Fruit fly (Drosophila melanogaster) whole organism, embryonic: ENCODE results near the gene CG44437.

Experiments
- Aef1 ChIP-seq: fragments of 200-800 bp; sonication (Bioruptor generic); IDR thresholded peaks from 3 replicates; pipeline ENCODE4 v1.3.6; 2022; ENCODE audit warnings: missing biosample characterization, missing genetic modification characterization
- BtbVII ChIP-seq: fragments of 200-800 bp; sonication (Bioruptor generic); optimal IDR thresholded peaks from 3 replicates; lab custom pipeline; 2017; ENCODE audit warnings: missing biosample characterization, mild to moderate bottlenecking, missing genetic modification characterization
- CG11723 ChIP-seq: fragments of 200-800 bp; sonication (Bioruptor generic); optimal IDR thresholded peaks from 2 replicates; lab custom pipeline; 2017; ENCODE audit warnings: missing biosample characterization, mild to moderate bottlenecking, missing genetic modification characterization
- CG14014 ChIP-seq: fragments of 200-800 bp; sonication (Bioruptor generic); IDR thresholded peaks from 2 replicates; pipeline ENCODE4 v1.3.6; 2022; ENCODE audit warnings: missing biosample characterization, missing genetic modification characterization
- CG15601 ChIP-seq: fragments of 200-800 bp; sonication (Bioruptor generic); optimal IDR thresholded peaks from 3 replicates; lab custom pipeline; 2019; ENCODE audit warnings: missing biosample characterization, mild to moderate bottlenecking, missing genetic modification characterization, moderate library complexity
- CG15696 ChIP-seq: fragments of 200-800 bp; sonication (Bioruptor generic); optimal IDR thresholded peaks from 2 replicates; lab custom pipeline; 2019; ENCODE audit warnings: missing biosample characterization, mild to moderate bottlenecking, missing genetic modification characterization, moderate library complexity
- CG16863 ChIP-seq: fragments of 200-800 bp; sonication (Bioruptor generic); optimal IDR thresholded peaks from 3 replicates; lab custom pipeline; 2016; ENCODE audit warnings: missing biosample characterization, missing genetic modification characterization
- CG17328 ChIP-seq: fragments of 200-800 bp; sonication (Bioruptor generic); IDR thresholded peaks from 2 replicates; pipeline ENCODE4 v1.3.6; 2022; ENCODE audit warnings: missing biosample characterization, missing genetic modification characterization
- CG17361 ChIP-seq: fragments of 200-800 bp; sonication (Bioruptor generic); IDR thresholded peaks from 3 replicates; pipeline ENCODE4 v1.3.6; 2022; ENCODE audit warnings: missing biosample characterization, missing genetic modification characterization
- CG17385 ChIP-seq: fragments of 200-800 bp; sonication (Bioruptor generic); optimal IDR thresholded peaks from 3 replicates; lab custom pipeline; 2018; ENCODE audit warnings: missing biosample characterization, mild to moderate bottlenecking, missing genetic modification characterization
- CG17912 ChIP-seq: fragments of 200-800 bp; sonication (Bioruptor generic); optimal IDR thresholded peaks from 2 replicates; lab custom pipeline; 2018; ENCODE audit warnings: missing biosample characterization, mild to moderate bottlenecking, missing genetic modification characterization
- CG18262 ChIP-seq: fragments of 200-800 bp; optimal IDR thresholded peaks from 3 replicates; lab custom pipeline; 2019; ENCODE audit warnings: missing biosample characterization, mild to moderate bottlenecking, missing genetic modification characterization, moderate library complexity
- CG2116 ChIP-seq: fragments of 200-800 bp; sonication (Bioruptor generic); optimal IDR thresholded peaks from 3 replicates; lab custom pipeline; 2018; ENCODE audit warnings: missing biosample characterization, mild to moderate bottlenecking, missing genetic modification characterization
- CG2712 ChIP-seq: fragments of 200-800 bp; optimal IDR thresholded peaks from 3 replicates; lab custom pipeline; 2019; ENCODE audit warnings: missing biosample characterization, mild to moderate bottlenecking, missing genetic modification characterization, moderate library complexity
- CG32532 ChIP-seq: fragments of 200-800 bp; sonication (Bioruptor generic); IDR thresholded peaks from 2 replicates; pipeline ENCODE4 v1.3.6; 2022; ENCODE audit warnings: missing biosample characterization, missing genetic modification characterization
- CG3726 ChIP-seq: fragments of 200-800 bp; sonication (Bioruptor generic); IDR thresholded peaks from 3 replicates; pipeline ENCODE4, ENCODE4 v1.3.6; 2022; ENCODE audit warnings: missing biosample characterization, missing genetic modification characterization
- CG3838 ChIP-seq: fragments of 200-800 bp; sonication (Bioruptor generic); optimal IDR thresholded peaks from 3 replicates; lab custom pipeline; 2016; ENCODE audit warnings: missing biosample characterization, missing genetic modification characterization
- CG8290 ChIP-seq, 3 experiments: fragments of 200-800 bp; sonication (Bioruptor generic); optimal IDR thresholded peaks; 2 replicates each; lab custom pipeline; 2016 to 2019; ENCODE audit warnings: missing biosample characterization in 3 of 3, missing genetic modification characterization in 3 of 3, mild to moderate bottlenecking in 2 of 3, moderate library complexity in 1 of 3
- CHES-1-like ChIP-seq: fragments of 200-800 bp; sonication (Bioruptor generic); optimal IDR thresholded peaks from 2 replicates; lab custom pipeline; 2016; ENCODE audit warnings: missing biosample characterization, missing genetic modification characterization
- Camta ChIP-seq: fragments of 200-800 bp; sonication (Bioruptor generic); optimal IDR thresholded peaks from 2 replicates; lab custom pipeline; 2016; ENCODE audit warnings: missing biosample characterization, missing genetic modification characterization
- Dad ChIP-seq: fragments of 200-800 bp; sonication (Bioruptor generic); optimal IDR thresholded peaks from 3 replicates; lab custom pipeline; 2016; ENCODE audit warnings: missing biosample characterization, missing genetic modification characterization
- Dbx ChIP-seq: fragments of 200-800 bp; sonication (Bioruptor generic); IDR thresholded peaks from 3 replicates; pipeline ENCODE4 v1.3.6; 2022; ENCODE audit warnings: missing biosample characterization, missing genetic modification characterization
- Doc2 ChIP-seq: fragments of 200-800 bp; sonication (Bioruptor generic); IDR thresholded peaks from 2 replicates; pipeline ENCODE4 v1.3.6; 2022; ENCODE audit warnings: missing biosample characterization, missing genetic modification characterization
- Gsc ChIP-seq: fragments of 200-800 bp; sonication (Bioruptor generic); IDR thresholded peaks from 2 replicates; pipeline ENCODE4 v1.3.6; 2022; ENCODE audit warnings: missing biosample characterization, missing genetic modification characterization
- H15 ChIP-seq: fragments of 200-800 bp; sonication (Bioruptor generic); IDR thresholded peaks from 3 replicates; pipeline ENCODE4 v1.3.6; 2022; ENCODE audit warnings: missing biosample characterization, missing genetic modification characterization
- HLH3B ChIP-seq: fragments of 200-800 bp; sonication (Bioruptor generic); IDR thresholded peaks from 2 replicates; pipeline ENCODE4 v1.3.6; 2022; ENCODE audit warnings: missing biosample characterization, missing genetic modification characterization
- Hr51 ChIP-seq, 2 experiments: fragments of 200-800 bp; sonication (Bioruptor generic); optimal IDR thresholded peaks; 2 replicates in 1 of 2; 3 replicates in 1 of 2; lab custom pipeline; 2016 to 2018; ENCODE audit warnings: missing biosample characterization in 2 of 2, missing genetic modification characterization in 2 of 2, mild to moderate bottlenecking in 1 of 2, moderate library complexity in 1 of 2
- Kr ChIP-seq: fragments of 200-800 bp; sonication (Bioruptor generic); optimal IDR thresholded peaks from 2 replicates; lab custom pipeline; 2017; ENCODE audit warnings: missing biosample characterization, mild to moderate bottlenecking, missing genetic modification characterization
- aop ChIP-seq: fragments of 200-800 bp; sonication (Bioruptor generic); IDR thresholded peaks from 2 replicates; pipeline ENCODE4 v1.3.6; 2022; ENCODE audit warnings: missing biosample characterization, missing genetic modification characterization
- bcd ChIP-seq: fragments of 200-800 bp; sonication (Bioruptor generic); optimal IDR thresholded peaks from 2 replicates; lab custom pipeline; 2017; ENCODE audit warnings: missing biosample characterization, mild to moderate bottlenecking, missing genetic modification characterization
- bsh ChIP-seq, 2 experiments: fragments of 200-800 bp; sonication (Bioruptor generic); optimal IDR thresholded peaks; 2 replicates each; lab custom pipeline; 2017 to 2018; ENCODE audit warnings: mild to moderate bottlenecking in 2 of 2, missing biosample characterization in 2 of 2, missing genetic modification characterization in 2 of 2, moderate library complexity in 1 of 2
- cad ChIP-seq: fragments of >200 bp; optimal IDR thresholded peaks from 2 replicates; lab custom pipeline; 2017; ENCODE audit warnings: missing biosample characterization, missing genetic modification characterization
- cas ChIP-seq: fragments of 200-800 bp; sonication (Bioruptor generic); IDR thresholded peaks from 2 replicates; pipeline ENCODE4 v1.3.6; 2022; ENCODE audit warnings: missing biosample characterization, missing genetic modification characterization
- cwo ChIP-seq: fragments of 200-800 bp; sonication (Bioruptor generic); optimal IDR thresholded peaks from 3 replicates; lab custom pipeline; 2017; ENCODE audit warnings: missing biosample characterization, missing genetic modification characterization, mild to moderate bottlenecking, moderate library complexity, missing genetic modification reagents
- da ChIP-seq: fragments of 200-800 bp; sonication (Bioruptor generic); optimal IDR thresholded peaks from 2 replicates; lab custom pipeline; 2016; ENCODE audit warnings: missing biosample characterization, missing genetic modification characterization
- dan ChIP-seq: fragments of 200-800 bp; sonication (Bioruptor generic); IDR thresholded peaks from 2 replicates; pipeline ENCODE4 v1.3.6; 2022; ENCODE audit warnings: missing biosample characterization, missing genetic modification characterization
- fd96Cb ChIP-seq: fragments of 200-800 bp; sonication (Bioruptor generic); optimal IDR thresholded peaks from 2 replicates; lab custom pipeline; 2018; ENCODE audit warnings: missing biosample characterization, mild to moderate bottlenecking, missing genetic modification characterization, moderate library complexity
- ftz-f1 ChIP-seq: fragments of 200-800 bp; sonication (Bioruptor generic); optimal IDR thresholded peaks from 2 replicates; lab custom pipeline; 2016; ENCODE audit warnings: missing biosample characterization, missing genetic modification characterization
- gsb ChIP-seq: fragments of 200-800 bp; sonication (Bioruptor generic); IDR thresholded peaks from 2 replicates; pipeline ENCODE4 v1.3.6; 2022; ENCODE audit warnings: missing biosample characterization, missing genetic modification characterization
- jing ChIP-seq: fragments of 200-800 bp; sonication (Bioruptor generic); optimal IDR thresholded peaks from 2 replicates; lab custom pipeline; 2018; ENCODE audit warnings: missing biosample characterization, mild to moderate bottlenecking, missing genetic modification characterization
- kay ChIP-seq: fragments of 200-800 bp; sonication (Bioruptor generic); optimal IDR thresholded peaks from 2 replicates; lab custom pipeline; 2016; ENCODE audit warnings: missing biosample characterization, missing genetic modification characterization
- ken ChIP-seq: fragments of 200-800 bp; sonication (Bioruptor generic); IDR thresholded peaks from 3 replicates; pipeline ENCODE4 v1.3.6; 2022; ENCODE audit warnings: missing biosample characterization, missing genetic modification characterization
- onecut ChIP-seq: fragments of 200-800 bp; sonication (Bioruptor generic); IDR thresholded peaks from 2 replicates; pipeline ENCODE4 v1.3.6; 2022; ENCODE audit warnings: missing biosample characterization, missing genetic modification characterization
- phol ChIP-seq: fragments of 200-800 bp; sonication (Bioruptor generic); optimal IDR thresholded peaks from 3 replicates; lab custom pipeline; 2018; ENCODE audit warnings: missing biosample characterization, mild to moderate bottlenecking, missing genetic modification characterization, moderate library complexity
- pita ChIP-seq: fragments of 200-800 bp; sonication (Bioruptor generic); optimal IDR thresholded peaks from 2 replicates; lab custom pipeline; 2017; ENCODE audit warnings: missing biosample characterization, mild to moderate bottlenecking, missing genetic modification characterization
- sens ChIP-seq: fragments of 200-800 bp; sonication (Bioruptor generic); peaks from one replicate; lab custom pipeline; 2016; ENCODE audit warnings: missing biosample characterization, missing genetic modification characterization
- seq ChIP-seq: fragments of 200-800 bp; sonication (Bioruptor generic); IDR thresholded peaks from 2 replicates; pipeline ENCODE4 v1.3.6; 2022; ENCODE audit warnings: missing biosample characterization, missing genetic modification characterization
- sob ChIP-seq: fragments of 200-800 bp; sonication (Bioruptor generic); IDR thresholded peaks from 2 replicates; pipeline ENCODE4 v1.3.6; 2022; ENCODE audit warnings: missing biosample characterization, missing genetic modification characterization
- sqz ChIP-seq: fragments of 200-800 bp; sonication (Bioruptor generic); optimal IDR thresholded peaks from 3 replicates; lab custom pipeline; 2018; ENCODE audit warnings: missing biosample characterization, mild to moderate bottlenecking, missing genetic modification characterization
- wdn ChIP-seq: fragments of 200-800 bp; sonication (Bioruptor generic); IDR thresholded peaks from 2 replicates; pipeline ENCODE4 v1.3.6; 2022; ENCODE audit warnings: missing biosample characterization, missing genetic modification characterization
- zfh1 ChIP-seq: fragments of 200-800 bp; sonication (Bioruptor generic); IDR thresholded peaks from 3 replicates; pipeline ENCODE4 v1.3.6; 2022; ENCODE audit warnings: missing biosample characterization, missing genetic modification characterization

CG44437 gene

dm6 chrX:13159481-13159880, 42.6 kb downstream of the CG44437 start, which contains the start of the genes Bap60 and CG12096 (continued):
- peak; percentile 76 for TF ChIP-seq CG15601
- TF ChIP-seq BtbVII (GFP tag; lab: Kevin White, UChicago), result peak; percentile 30
- TF ChIP-seq CG16863, result peak; percentile 71
- peak; percentile 66; the same call in 1 of the 2 replicates for TF ChIP-seq sob (GFP tag; lab: Robert Waterston, UW)
- TF ChIP-seq dan (GFP tag; lab: Robert Waterston, UW), result no peak
- no peak for TF ChIP-seq cad (GFP tag; lab: Kevin White, UChicago)
- TF ChIP-seq gsb (GFP tag; lab: Robert Waterston, UW), result no peak
- TF ChIP-seq Gsc (GFP tag; lab: Robert Waterston, UW), result 0 out of 2 replicates have a peak, but pooled peaks have one; percentile 8
- TF ChIP-seq CG17385 (GFP tag; lab: Kevin White, UChicago), result peak; percentile 61
- TF ChIP-seq cwo (GFP tag; lab: Kevin White, UChicago), result peak; percentile 30
- peak; percentile 92 for TF ChIP-seq CG2116
- no peak for TF ChIP-seq ftz-f1
- peak; percentile 83 for TF ChIP-seq Dbx (GFP tag; lab: Robert Waterston, UW)
- peak; percentile 26 for TF ChIP-seq jing (GFP tag; lab: Kevin White, UChicago)
- TF ChIP-seq CG8290 (GFP tag; optimal IDR thresholded peaks at IDR 0.05; lab: Kevin White, UChicago), result peak; percentile 49
- TF ChIP-seq CG8290 (tag; optimal IDR thresholded peaks at IDR 0.05; lab: Kevin White, UChicago), result peak in 1 of 2 experiments; percentile 55
- no peak for TF ChIP-seq ken (GFP tag; lab: Robert Waterston, UW)
- peak; percentile 75 for TF ChIP-seq CG18262 (tag; lab: Kevin White, UChicago)
- peak; percentile 84 for TF ChIP-seq CG17361
- peak; percentile 70 for TF ChIP-seq bcd
- TF ChIP-seq HLH3B (GFP tag; lab: Robert Waterston, UW), result no peak
- peak; percentile 66 for TF ChIP-seq Aef1 (GFP tag; lab: Robert Waterston, UW)
- peak; percentile 55 for TF ChIP-seq CG11723 (GFP tag; lab: Kevin White, UChicago)
- TF ChIP-seq aop (GFP tag; lab: Robert Waterston, UW), result no peak
- peak; percentile 82 for TF ChIP-seq CG2712 (tag; lab: Kevin White, UChicago)
- TF ChIP-seq Doc2 (GFP tag; lab: Robert Waterston, UW), result no peak
- TF ChIP-seq kay (GFP tag; lab: Kevin White, UChicago), result peak; percentile 35
- TF ChIP-seq Camta (GFP tag; lab: Kevin White, UChicago), result peak; percentile 69
- no peak for TF ChIP-seq CG3838 (GFP tag; lab: Kevin White, UChicago)
- TF ChIP-seq CG17328, result peak; percentile 35; the same call in 1 of the 2 replicates
- TF ChIP-seq Hr51 (GFP tag; optimal IDR thresholded peaks at IDR 0.05; lab: Kevin White, UChicago), result peak; percentile 75 to 76
- peak; percentile 78 for TF ChIP-seq CG15696 (tag; lab: Kevin White, UChicago)
- no peak for TF ChIP-seq H15 (GFP tag; lab: Robert Waterston, UW)
- TF ChIP-seq CHES-1-like, result peak; percentile 90
- TF ChIP-seq CG14014 (GFP tag; lab: Robert Waterston, UW), result peak; percentile 56; the same call in 1 of the 2 replicates
- TF ChIP-seq Kr (GFP tag; lab: Kevin White, UChicago), result no peak
- TF ChIP-seq CG3726 (GFP tag; lab: Robert Waterston, UW), result no peak
- peak; percentile 95 for TF ChIP-seq sens (GFP tag; lab: Kevin White, UChicago)
- peak; percentile 56 for TF ChIP-seq fd96Cb (tag; lab: Kevin White, UChicago)
- TF ChIP-seq cas (GFP tag; lab: Robert Waterston, UW), result peak; percentile 39; the same call in 1 of the 2 replicates
- TF ChIP-seq CG17912 (GFP tag; lab: Kevin White, UChicago), result no peak
- peak; percentile 62 for TF ChIP-seq CG32532
- TF ChIP-seq da (GFP tag; lab: Kevin White, UChicago), result peak; percentile 52
- no peak for TF ChIP-seq sqz (GFP tag; lab: Kevin White, UChicago)
- no peak for TF ChIP-seq pita (GFP tag; lab: Kevin White, UChicago)
- TF ChIP-seq wdn (GFP tag; lab: Robert Waterston, UW), result 0 out of 2 replicates have a peak, but pooled peaks have one; percentile 26
- TF ChIP-seq Dad (GFP tag; lab: Kevin White, UChicago), result peak; percentile 72
- TF ChIP-seq seq (GFP tag; lab: Robert Waterston, UW), result no peak
- peak; percentile 56; the same call in 2 of the 3 replicates for TF ChIP-seq zfh1 (GFP tag; lab: Robert Waterston, UW)
- TF ChIP-seq bsh (GFP tag; optimal IDR thresholded peaks at IDR 0.05; lab: Kevin White, UChicago), result peak in 1 of 2 experiments; percentile 65
- TF ChIP-seq phol (tag; lab: Kevin White, UChicago), result peak; percentile 99
- 0 out of 2 replicates have a peak, but pooled peaks have one; percentile 18 for TF ChIP-seq onecut (GFP tag; lab: Robert Waterston, UW)
